Worm (Caenorhabditis elegans) whole organism, mixed stage, embryonic: ENCODE measurements around the gene spk-1.

Experiments
- M03D4.4 ChIP-seq: sonication (generic microtip); optimal IDR thresholded peaks from 2 replicates; lab custom pipeline; 2017; ENCODE audit warnings: mild to moderate bottlenecking, missing genetic modification characterization, missing compliant biosample characterization
- bed-3 ChIP-seq: fragments of 200-800 bp; sonication (Bioruptor generic); optimal IDR thresholded peaks from 3 replicates; lab custom pipeline; 2018; ENCODE audit warnings: mild to moderate bottlenecking, missing genetic modification characterization, moderate library complexity, missing compliant biosample characterization
- blmp-1 ChIP-seq: fragments of 150-350 bp; optimal IDR thresholded peaks from 2 replicates; lab custom pipeline; 2014; ENCODE audit warnings: missing biosample characterization, missing genetic modification characterization
- ceh-39 ChIP-seq: fragments of 150-350 bp; optimal IDR thresholded peaks from 2 replicates; lab custom pipeline; 2014; ENCODE audit warnings: missing biosample characterization, missing genetic modification characterization
- ceh-43 ChIP-seq: fragments of 200-800 bp; sonication (Bioruptor generic); optimal IDR thresholded peaks from 2 replicates; lab custom pipeline; 2018; ENCODE audit warnings: mild to moderate bottlenecking, missing genetic modification characterization, moderate library complexity, missing compliant biosample characterization
- ces-1 ChIP-seq: fragments of 150-350 bp; optimal IDR thresholded peaks from 2 replicates; lab custom pipeline; 2014; ENCODE audit warnings: missing biosample characterization, missing genetic modification reagents, missing genetic modification characterization
- cnd-1 ChIP-seq: fragments of 200-800 bp; sonication (Bioruptor generic); optimal IDR thresholded peaks from 2 replicates; lab custom pipeline; 2018; ENCODE audit warnings: mild to moderate bottlenecking, missing genetic modification characterization, missing compliant biosample characterization
- drap-1 ChIP-seq: fragments of 200-800 bp; sonication (Bioruptor generic); optimal IDR thresholded peaks from 3 replicates; lab custom pipeline; 2018; ENCODE audit warnings: mild to moderate bottlenecking, missing genetic modification characterization, missing compliant biosample characterization
- elt-1 ChIP-seq: sonication (generic microtip); optimal IDR thresholded peaks from 2 replicates; lab custom pipeline; 2017; ENCODE audit warnings: missing genetic modification characterization, mild to moderate bottlenecking, missing compliant biosample characterization, antibody characterized with exemption, moderate library complexity, borderline replicate concordance; ENCODE audit not compliant: insufficient read depth
- elt-3 ChIP-seq: fragments of 150-350 bp; optimal IDR thresholded peaks from 2 replicates; lab custom pipeline; 2014; ENCODE audit warnings: missing biosample characterization, missing genetic modification characterization
- flh-1 ChIP-seq: fragments of 200-800 bp; sonication (Bioruptor generic); optimal IDR thresholded peaks from 2 replicates; lab custom pipeline; 2018; ENCODE audit warnings: mild to moderate bottlenecking, missing genetic modification characterization, moderate library complexity, missing compliant biosample characterization
- ham-2 ChIP-seq: fragments of 200-800 bp; sonication (Bioruptor generic); optimal IDR thresholded peaks from 2 replicates; lab custom pipeline; 2018; ENCODE audit warnings: mild to moderate bottlenecking, missing genetic modification characterization, missing compliant biosample characterization
- hlh-1 ChIP-seq: fragments of 150-350 bp; optimal IDR thresholded peaks from 2 replicates; lab custom pipeline; 2014; ENCODE audit warnings: missing biosample characterization, missing genetic modification reagents, missing genetic modification characterization
- lin-13 ChIP-seq: fragments of 150-350 bp; optimal IDR thresholded peaks from 2 replicates; lab custom pipeline; 2014; ENCODE audit warnings: missing biosample characterization, missing genetic modification characterization
- lsy-2 ChIP-seq: fragments of 150-350 bp; optimal IDR thresholded peaks from 2 replicates; lab custom pipeline; 2014; ENCODE audit warnings: missing biosample characterization, missing genetic modification characterization
- mep-1 ChIP-seq: fragments of 150-350 bp; optimal IDR thresholded peaks from 2 replicates; lab custom pipeline; 2017; ENCODE audit warnings: missing biosample characterization, missing genetic modification reagents, missing genetic modification characterization, inconsistent platforms
- nhr-12 ChIP-seq: fragments of 150-350 bp; optimal IDR thresholded peaks from 2 replicates; lab custom pipeline; 2014; ENCODE audit warnings: missing biosample characterization, missing genetic modification characterization
- nhr-2 ChIP-seq: fragments of 150-350 bp; optimal IDR thresholded peaks from 2 replicates; lab custom pipeline; 2014; ENCODE audit warnings: missing biosample characterization, missing genetic modification characterization
- nhr-237 ChIP-seq: fragments of 150-350 bp; optimal IDR thresholded peaks from 2 replicates; lab custom pipeline; 2014; ENCODE audit warnings: missing biosample characterization, missing genetic modification characterization
- nhr-28 ChIP-seq: fragments of 150-350 bp; optimal IDR thresholded peaks from 2 replicates; lab custom pipeline; 2014; ENCODE audit warnings: missing biosample characterization, missing genetic modification characterization
- nhr-76 ChIP-seq: sonication (generic microtip); optimal IDR thresholded peaks from 2 replicates; lab custom pipeline; 2017; ENCODE audit warnings: missing biosample characterization, missing genetic modification characterization
- pha-4 ChIP-seq: fragments of 150-350 bp; optimal IDR thresholded peaks from 2 replicates; lab custom pipeline; 2018; ENCODE audit warnings: missing biosample characterization, missing genetic modification reagents, missing genetic modification characterization
- sem-2 ChIP-seq: fragments of 200-800 bp; sonication (Bioruptor generic); optimal IDR thresholded peaks from 2 replicates; lab custom pipeline; 2018; ENCODE audit warnings: mild to moderate bottlenecking, missing genetic modification characterization, missing compliant biosample characterization
- snpc-4 ChIP-seq: fragments of 150-350 bp; optimal IDR thresholded peaks from 2 replicates; lab custom pipeline; 2014; ENCODE audit warnings: missing biosample characterization, missing genetic modification characterization
- sptf-1 ChIP-seq: sonication (generic microtip); optimal IDR thresholded peaks from 2 replicates; lab custom pipeline; 2017; ENCODE audit warnings: mild to moderate bottlenecking, missing genetic modification characterization, moderate library complexity, missing compliant biosample characterization
- tbx-8 ChIP-seq: fragments of 200-800 bp; sonication (Bioruptor generic); optimal IDR thresholded peaks from 2 replicates; lab custom pipeline; 2018; ENCODE audit warnings: mild to moderate bottlenecking, missing genetic modification characterization, moderate library complexity, missing compliant biosample characterization
- unc-120 ChIP-seq: sonication (generic microtip); optimal IDR thresholded peaks from 2 replicates; lab custom pipeline; 2017; ENCODE audit warnings: missing genetic modification characterization, missing compliant biosample characterization; ENCODE audit not compliant: poor library complexity, severe bottlenecking
- unc-39 ChIP-seq: fragments of 150-350 bp; optimal IDR thresholded peaks from 2 replicates; lab custom pipeline; 2014; ENCODE audit warnings: missing biosample characterization, missing genetic modification characterization
- unc-62 ChIP-seq: fragments of 150-350 bp; optimal IDR thresholded peaks from 2 replicates; lab custom pipeline; 2014; ENCODE audit warnings: missing biosample characterization, missing genetic modification reagents, missing genetic modification characterization
- zip-8 ChIP-seq: fragments of 150-350 bp; optimal IDR thresholded peaks from 2 replicates; lab custom pipeline; 2014; ENCODE audit warnings: missing biosample characterization, missing genetic modification characterization
- ztf-11 ChIP-seq: fragments of 150-350 bp; optimal IDR thresholded peaks from 2 replicates; lab custom pipeline; 2014; ENCODE audit warnings: missing biosample characterization, missing genetic modification characterization

Gene spk-1

ce11 chrIII:9487454-9487853, 31.0 kb downstream of the spk-1 start:
- TF ChIP-seq sem-2 (GFP tag; lab: Kevin White, UChicago): no peak
- no peak for TF ChIP-seq unc-39 (tag; lab: Kevin White, UChicago)
- no peak for TF ChIP-seq drap-1 (GFP tag; lab: Kevin White, UChicago)
- no peak for TF ChIP-seq nhr-2 (tag; lab: Kevin White, UChicago)
- TF ChIP-seq pha-4 (tag; lab: Kevin White, UChicago): no peak
- TF ChIP-seq nhr-12 (tag; lab: Kevin White, UChicago): no peak
- TF ChIP-seq ceh-39 (tag; lab: Kevin White, UChicago): no peak
- TF ChIP-seq M03D4.4 (tag; lab: Kevin White, UChicago): no peak
- TF ChIP-seq flh-1: no peak
- TF ChIP-seq snpc-4 (tag; lab: Kevin White, UChicago): no peak
- no peak for TF ChIP-seq lin-13
- TF ChIP-seq nhr-237: no peak
- no peak for TF ChIP-seq nhr-76 (tag; lab: Kevin White, UChicago)
- TF ChIP-seq bed-3 (GFP tag; lab: Kevin White, UChicago): no peak
- no peak for TF ChIP-seq sptf-1
- no peak for TF ChIP-seq zip-8 (tag; lab: Kevin White, UChicago)
- TF ChIP-seq, all 35 proteins: peak for 0

DNA sequence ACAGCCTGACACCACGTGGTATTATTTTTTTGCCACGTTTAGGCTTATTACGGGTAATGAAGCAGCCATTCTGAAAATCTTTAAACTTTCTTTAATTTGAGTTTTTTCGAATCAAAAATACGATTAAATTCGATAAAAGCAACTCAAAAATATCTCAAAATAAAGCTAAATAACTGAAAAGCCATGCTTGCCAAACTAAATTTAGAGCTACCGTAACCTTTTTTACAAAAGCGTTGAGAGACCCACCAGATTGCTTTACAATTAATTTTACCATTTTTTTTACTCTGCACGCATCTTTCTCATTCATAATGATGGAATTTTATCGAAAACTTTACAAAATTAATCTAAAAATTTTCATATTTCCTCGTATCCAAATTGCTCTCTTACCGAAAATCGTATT, 31.6 kb downstream of the spk-1 start:
- no peak for TF ChIP-seq blmp-1 (tag; lab: Kevin White, UChicago)
- TF ChIP-seq bed-3 (GFP tag; lab: Kevin White, UChicago): no peak
- no peak for TF ChIP-seq mep-1 (tag; lab: Kevin White, UChicago)
- TF ChIP-seq lin-13: no peak
- TF ChIP-seq nhr-28 (tag; lab: Kevin White, UChicago): no peak
- TF ChIP-seq, all 35 proteins: peak for 0

- TF ChIP-seq ces-1 (GFP tag; lab: Kevin White, UChicago) (no peak), unc-120 (no peak), zip-8 (tag; lab: Kevin White, UChicago) (no peak), drap-1 (GFP tag; lab: Kevin White, UChicago) (no peak), cnd-1 (tag; lab: Kevin White, UChicago) (no peak), nhr-76 (tag; lab: Kevin White, UChicago) (no peak), snpc-4 (tag; lab: Kevin White, UChicago) (no peak), hlh-1 (no peak), unc-62 (GFP tag; lab: Kevin White, UChicago) (no peak), lsy-2 (tag; lab: Kevin White, UChicago) (no peak), ztf-11 (no peak), tbx-8 (GFP tag; lab: Kevin White, UChicago) (no peak), sptf-1 (no peak), elt-3 (tag; lab: Kevin White, UChicago) (no peak), lin-13 (no peak), nhr-2 (tag; lab: Kevin White, UChicago) (no peak)
Measured at ce11 chrIII:9488431-9488830, 32.0 kb downstream of the spk-1 start, which contains the start of gene nlp-36. Gene nlp-36 (plus strand): TSS chrIII:9488731.

DNA sequence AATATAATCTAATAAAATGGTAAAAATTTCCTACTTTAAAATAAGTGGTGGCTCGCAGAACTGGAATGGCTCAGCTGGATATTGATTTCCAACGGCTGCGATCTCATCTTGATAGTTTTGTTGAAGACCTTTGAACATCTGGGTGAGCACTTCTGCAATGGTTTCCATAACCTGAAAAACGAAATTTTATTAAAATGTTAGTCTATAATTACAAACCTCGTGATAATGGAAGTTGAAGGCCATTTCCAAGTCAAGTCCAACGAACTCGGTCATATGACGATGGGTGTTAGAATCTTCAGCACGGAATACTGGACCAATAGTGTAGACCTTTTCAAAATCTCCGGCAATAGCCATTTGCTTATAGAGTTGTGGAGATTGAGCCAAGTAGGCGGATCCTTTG, 33.4 kb downstream of the spk-1 start:
- TF ChIP-seq nhr-237 (no peak), pha-4 (tag; lab: Kevin White, UChicago) (no peak), elt-3 (tag; lab: Kevin White, UChicago) (no peak), ham-2 (GFP tag; lab: Kevin White, UChicago) (no peak), ceh-43 (no peak), unc-39 (tag; lab: Kevin White, UChicago) (no peak), cnd-1 (tag; lab: Kevin White, UChicago) (no peak)

DNA sequence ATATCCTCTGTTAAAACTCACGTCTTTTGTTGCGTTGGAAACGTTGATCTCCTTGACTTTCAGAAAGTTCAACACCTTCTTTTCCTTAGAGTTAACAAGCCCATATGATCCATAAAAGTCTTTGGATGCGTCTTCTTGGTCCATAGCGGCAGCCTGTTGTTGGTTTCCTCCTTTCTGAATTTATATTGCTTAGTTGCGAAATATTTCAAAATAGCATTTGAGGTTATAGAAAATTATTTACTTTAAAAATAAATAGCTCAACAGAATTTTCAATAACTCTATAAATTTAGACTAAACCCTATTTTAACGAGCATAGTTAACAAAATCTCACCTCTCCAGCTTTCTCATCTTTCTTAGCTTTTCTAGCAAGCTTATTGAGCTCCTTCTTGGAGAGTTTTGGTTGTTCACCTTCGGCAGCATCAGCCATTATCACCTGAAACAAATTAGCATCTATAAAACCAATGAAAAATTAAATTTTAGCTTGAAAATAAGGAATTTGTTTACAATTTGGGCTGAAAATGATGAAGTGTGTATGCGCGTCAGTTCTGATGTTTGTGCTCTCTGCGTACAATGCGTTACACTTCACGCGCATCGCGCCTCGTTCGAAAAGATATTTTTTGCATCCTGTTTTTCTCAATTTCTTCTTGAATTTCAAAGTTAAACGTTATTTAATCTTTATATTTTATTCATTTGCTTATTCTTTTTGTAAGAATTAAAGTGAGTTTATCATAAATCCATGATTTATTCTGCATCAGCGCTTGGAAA, 34.6 kb downstream of the spk-1 start, which contains the start of the genes dars-1 and ctr-9:
Gene dars-1 (minus strand): TSS at position 433 of the 765 bp plus-strand sequence.
Gene ctr-9 (plus strand): TSS at position 614 of the 765 bp plus-strand sequence.
- TF ChIP-seq ces-1 (GFP tag; lab: Kevin White, UChicago) (no peak), elt-1 (tag; lab: Kevin White, UChicago) (no peak), M03D4.4 (tag; lab: Kevin White, UChicago) (no peak), nhr-28 (tag; lab: Kevin White, UChicago) (no peak), ham-2 (GFP tag; lab: Kevin White, UChicago) (no peak)
